Fruit fly (Drosophila melanogaster): ENCODE data around the gene Swt1.

The Swt1 gene

dm6 chrX:18136059-18136458 is 45.8 kb upstream of the Swt1 start (continued):
- TF ChIP-seq CG14441 (GFP tag; IDR thresholded peaks at IDR 0.05) (peak; percentile 37; the same call in 1 of the 2 replicates), Adf1 (GFP tag; IDR thresholded peaks at IDR 0.05) (no peak), pros (GFP tag; optimal IDR thresholded peaks at IDR 0.05) (no peak), Oli (tag; optimal IDR thresholded peaks at IDR 0.05) (peak; percentile 15), CG12155 (GFP tag; optimal IDR thresholded peaks at IDR 0.05) (no peak), HmgZ (tag; optimal IDR thresholded peaks at IDR 0.05) (no peak), CG4707 (GFP tag; optimal IDR thresholded peaks at IDR 0.05) (no peak), gem (tag; optimal IDR thresholded peaks at IDR 0.05) (peak; percentile 3), Hey (tag; optimal IDR thresholded peaks at IDR 0.05) (no peak), Ptx1 (GFP tag; IDR thresholded peaks at IDR 0.05) (peak; percentile 36; the same call in 1 of the 2 replicates), hkb (optimal IDR thresholded peaks at IDR 0.05) (no peak), hkb (GFP tag; IDR thresholded peaks at IDR 0.05) (peak; percentile 53), ERR (GFP tag; optimal IDR thresholded peaks at IDR 0.05) (no peak), CG13296 (GFP tag; optimal IDR thresholded peaks at IDR 0.05) (no peak), CG17328 (GFP tag; IDR thresholded peaks at IDR 0.05) (peak; percentile 44; the same call in 1 of the 2 replicates), prd (optimal IDR thresholded peaks at IDR 0.05) (no peak), prd (GFP tag; IDR thresholded peaks at IDR 0.05) (peak; percentile 34; the same call in 1 of the 3 replicates), CG11695 (GFP tag; IDR thresholded peaks at IDR 0.05) (no peak), twi (tag; optimal IDR thresholded peaks at IDR 0.05) (no peak), bab2 (GFP tag; optimal IDR thresholded peaks at IDR 0.05) (no peak), so (GFP tag; IDR thresholded peaks at IDR 0.05) (0 out of 3 replicates have a peak, but pooled peaks have one; percentile 12), CG9609 (GFP tag; optimal IDR thresholded peaks at IDR 0.05) (peak; percentile 11), row (GFP tag; IDR thresholded peaks at IDR 0.05) (peak; percentile 44; the same call in 2 of the 3 replicates), CG3838 (GFP tag; optimal IDR thresholded peaks at IDR 0.05) (no peak), HLHmδ (GFP tag; optimal IDR thresholded peaks at IDR 0.05) (no peak), CG30403 (GFP tag; optimal IDR thresholded peaks at IDR 0.05) (no peak), Med (GFP tag) (peak; percentile 69), CrebB (tag; optimal IDR thresholded peaks at IDR 0.05) (no peak), Lhr (GFP tag; optimal IDR thresholded peaks at IDR 0.05) (no peak), CG6272 (GFP tag; IDR thresholded peaks at IDR 0.05) (no peak), Ada2b (GFP tag; IDR thresholded peaks at IDR 0.05) (0 out of 2 replicates have a peak, but pooled peaks have one; percentile 33), Nf-YA (GFP tag; IDR thresholded peaks at IDR 0.05) (no peak), D (optimal IDR thresholded peaks at IDR 0.05) (no peak), D (GFP tag; optimal IDR thresholded peaks at IDR 0.05) (no peak), CG10267 (tag; optimal IDR thresholded peaks at IDR 0.05) (no peak), D19A (tag; optimal IDR thresholded peaks at IDR 0.05) (no peak), mam (GFP tag; optimal IDR thresholded peaks at IDR 0.05) (no peak), Sox102F (GFP tag; optimal IDR thresholded peaks at IDR 0.05) (peak; percentile 26), dysf (GFP tag; IDR thresholded peaks at IDR 0.05) (0 out of 3 replicates have a peak, but pooled peaks have one; percentile 25), Dek (tag; optimal IDR thresholded peaks at IDR 0.05) (no peak), Myb (GFP tag; optimal IDR thresholded peaks at IDR 0.05) (peak; percentile 7), sisA (GFP tag; IDR thresholded peaks at IDR 0.05) (0 out of 2 replicates have a peak, but pooled peaks have one; percentile 31), CG2889 (GFP tag; IDR thresholded peaks at IDR 0.05) (no peak), Fer2 (tag; optimal IDR thresholded peaks at IDR 0.05) (no peak), hbn (GFP tag; IDR thresholded peaks at IDR 0.05; ENCODE audit: partially characterized antibody) (no peak), dpn (GFP tag; optimal IDR thresholded peaks at IDR 0.05) (no peak), Dbx (GFP tag; IDR thresholded peaks at IDR 0.05) (no peak), CG2712 (tag; optimal IDR thresholded peaks at IDR 0.05) (no peak), Taf1 (GFP tag; IDR thresholded peaks at IDR 0.05) (0 out of 2 replicates have a peak, but pooled peaks have one; percentile 32), Gug (GFP tag; IDR thresholded peaks at IDR 0.05) (no peak), Ets65A (GFP tag) (peak; percentile 62), CG8290 (GFP tag; optimal IDR thresholded peaks at IDR 0.05) (no peak), CG8290 (tag; optimal IDR thresholded peaks at IDR 0.05) (no peak)

Data from whole organism, embryonic.